Fruit fly (Drosophila melanogaster) whole organism, embryonic: ENCODE measurements around the gene mRpL37.

ENCODE experiments used
- CG12299 ChIP-seq: fragments of 200-800 bp; sonication (Bioruptor generic); optimal IDR thresholded peaks from 2 replicates; lab custom pipeline; 2018; ENCODE audit warnings: missing biosample characterization, mild to moderate bottlenecking, missing genetic modification characterization
- CG12769 ChIP-seq: fragments of 200-800 bp; sonication (Bioruptor generic); optimal IDR thresholded peaks from 2 replicates; lab custom pipeline; 2019; ENCODE audit warnings: missing biosample characterization, mild to moderate bottlenecking, missing genetic modification characterization, moderate library complexity
- CG12942 ChIP-seq: fragments of 200-800 bp; sonication (Bioruptor generic); optimal IDR thresholded peaks from 3 replicates; lab custom pipeline; 2016; ENCODE audit warnings: missing biosample characterization, missing genetic modification characterization
- CG13287 ChIP-seq: fragments of 200-800 bp; sonication (Bioruptor generic); IDR thresholded peaks from 2 replicates; pipeline ENCODE4 v1.3.6; 2022; ENCODE audit warnings: missing biosample characterization, missing genetic modification characterization; ENCODE audit not compliant: partially characterized antibody
- CG15479 ChIP-seq: fragments of 200-800 bp; sonication (Bioruptor generic); optimal IDR thresholded peaks from 3 replicates; lab custom pipeline; 2019; ENCODE audit warnings: missing biosample characterization, mild to moderate bottlenecking, missing genetic modification characterization, moderate library complexity
- CG15514 ChIP-seq: fragments of 200-800 bp; sonication (Bioruptor generic); optimal IDR thresholded peaks from 3 replicates; lab custom pipeline; 2017; ENCODE audit warnings: missing biosample characterization, missing genetic modification characterization, mild to moderate bottlenecking, moderate library complexity, missing genetic modification reagents
- CG2202 ChIP-seq: fragments of 200-800 bp; sonication (Bioruptor generic); optimal IDR thresholded peaks from 2 replicates; lab custom pipeline; 2018; ENCODE audit warnings: missing biosample characterization, mild to moderate bottlenecking, missing genetic modification characterization
- CG32532 ChIP-seq: fragments of 200-800 bp; sonication (Bioruptor generic); IDR thresholded peaks from 2 replicates; pipeline ENCODE4 v1.3.6; 2022; ENCODE audit warnings: missing biosample characterization, missing genetic modification characterization
- CG4360 ChIP-seq: fragments of 200-800 bp; sonication (Bioruptor generic); IDR thresholded peaks from 2 replicates; pipeline ENCODE4 v1.3.6; 2022; ENCODE audit warnings: missing biosample characterization, missing genetic modification characterization
- CG6791 ChIP-seq: fragments of 200-800 bp; sonication (Bioruptor generic); IDR thresholded peaks from 3 replicates; pipeline ENCODE4 v1.3.6; 2022; ENCODE audit warnings: missing biosample characterization, missing genetic modification characterization; ENCODE audit not compliant: partially characterized antibody
- CG6813 ChIP-seq: fragments of 200-800 bp; sonication (Bioruptor generic); optimal IDR thresholded peaks from 2 replicates; lab custom pipeline; 2017; ENCODE audit warnings: missing biosample characterization, missing genetic modification characterization, mild to moderate bottlenecking, moderate library complexity, missing genetic modification reagents
- CG7963 ChIP-seq: fragments of 200-800 bp; sonication (Bioruptor generic); IDR thresholded peaks from 3 replicates; pipeline ENCODE4 v1.3.6; 2022; ENCODE audit warnings: missing biosample characterization, missing genetic modification characterization; ENCODE audit not compliant: partially characterized antibody
- CTCF ChIP-seq: fragments of 200-800 bp; sonication (Bioruptor generic); optimal IDR thresholded peaks from 2 replicates; lab custom pipeline; 2017; ENCODE audit warnings: missing biosample characterization, mild to moderate bottlenecking, missing genetic modification characterization, moderate library complexity
- D19B ChIP-seq: fragments of 200-800 bp; sonication (Bioruptor generic); optimal IDR thresholded peaks from 2 replicates; lab custom pipeline; 2017; ENCODE audit warnings: missing biosample characterization, mild to moderate bottlenecking, missing genetic modification characterization
- Dbx ChIP-seq: fragments of 200-800 bp; sonication (Bioruptor generic); IDR thresholded peaks from 3 replicates; pipeline ENCODE4 v1.3.6; 2022; ENCODE audit warnings: missing biosample characterization, missing genetic modification characterization
- Doc3 ChIP-seq: fragments of 200-800 bp; sonication (Bioruptor generic); IDR thresholded peaks from 3 replicates; pipeline ENCODE4 v1.3.6; 2022; ENCODE audit warnings: missing biosample characterization, missing genetic modification characterization; ENCODE audit not compliant: partially characterized antibody
- E2f1 ChIP-seq: fragments of 200-800 bp; sonication (Bioruptor generic); IDR thresholded peaks from 2 replicates; pipeline ENCODE4 v1.3.6; 2022; ENCODE audit warnings: missing biosample characterization, missing genetic modification characterization
- Hand ChIP-seq: fragments of 200-800 bp; sonication (Bioruptor generic); optimal IDR thresholded peaks from 2 replicates; lab custom pipeline; 2017; ENCODE audit warnings: mild to moderate bottlenecking, missing biosample characterization, missing genetic modification reagents, missing genetic modification characterization
- Hmx ChIP-seq: fragments of 200-800 bp; sonication (Bioruptor generic); optimal IDR thresholded peaks from 2 replicates; lab custom pipeline; 2016; ENCODE audit warnings: missing biosample characterization, missing genetic modification characterization
- Jarid2 ChIP-seq: fragments of 200-800 bp; sonication (Bioruptor generic); optimal IDR thresholded peaks from 3 replicates; lab custom pipeline; 2017; ENCODE audit warnings: mild to moderate bottlenecking, missing biosample characterization, missing genetic modification reagents, missing genetic modification characterization
- MBD-R2 ChIP-seq: fragments of 200-800 bp; sonication (Bioruptor generic); IDR thresholded peaks from 2 replicates; pipeline ENCODE4 v1.3.6; 2022; ENCODE audit warnings: missing biosample characterization, missing genetic modification characterization
- Opbp ChIP-seq: fragments of 200-800 bp; sonication (Bioruptor generic); IDR thresholded peaks from 3 replicates; pipeline ENCODE4 v1.3.6; 2022; ENCODE audit warnings: missing biosample characterization, missing genetic modification characterization; ENCODE audit not compliant: partially characterized antibody
- Ravus ChIP-seq: fragments of 200-800 bp; sonication (Bioruptor generic); IDR thresholded peaks from 2 replicates; pipeline ENCODE4 v1.3.6; 2022; ENCODE audit warnings: missing biosample characterization, missing genetic modification characterization
- Rfx ChIP-seq: fragments of 200-800 bp; sonication (Bioruptor generic); IDR thresholded peaks from 2 replicates; pipeline ENCODE4 v1.3.6; 2022; ENCODE audit warnings: missing biosample characterization, missing genetic modification characterization
- Trl ChIP-seq, 3 experiments: fragments of >200 bp in 2 of 3; fragments of 200-800 bp in 1 of 3; sonication (Bioruptor generic) in 1 of 3; optimal IDR thresholded peaks; 2 replicates in 1 of 3; 3 replicates in 2 of 3; lab custom pipeline; 2016 to 2017; ENCODE audit warnings: missing biosample characterization in 1 of 3, missing genetic modification characterization in 1 of 3
- amos ChIP-seq: fragments of 200-800 bp; sonication (Bioruptor generic); IDR thresholded peaks from 2 replicates; pipeline ENCODE4 v1.3.6; 2022; ENCODE audit warnings: missing biosample characterization, missing genetic modification characterization; ENCODE audit not compliant: partially characterized antibody
- ato ChIP-seq: fragments of 200-800 bp; sonication (Bioruptor generic); IDR thresholded peaks from 2 replicates; pipeline ENCODE4 v1.3.6; 2022; ENCODE audit warnings: missing biosample characterization, missing genetic modification characterization; ENCODE audit not compliant: partially characterized antibody
- bbx ChIP-seq: fragments of 200-800 bp; sonication (Bioruptor generic); IDR thresholded peaks from 2 replicates; pipeline ENCODE4 v1.3.6; 2022; ENCODE audit warnings: missing biosample characterization, missing genetic modification characterization; ENCODE audit not compliant: partially characterized antibody
- chinmo ChIP-seq: fragments of 200-800 bp; sonication (Bioruptor generic); IDR thresholded peaks from 4 replicates; pipeline ENCODE4 v1.3.6; 2022; ENCODE audit warnings: missing biosample characterization, missing genetic modification characterization; ENCODE audit not compliant: partially characterized antibody
- corto ChIP-seq: fragments of 200-800 bp; sonication (Bioruptor generic); optimal IDR thresholded peaks from 2 replicates; lab custom pipeline; 2016; ENCODE audit warnings: missing biosample characterization, mild to moderate bottlenecking, missing genetic modification characterization, moderate library complexity
- fu2 ChIP-seq: fragments of 200-800 bp; sonication (Bioruptor generic); optimal IDR thresholded peaks from 2 replicates; lab custom pipeline; 2016; ENCODE audit warnings: missing biosample characterization, missing genetic modification characterization
- gfzf ChIP-seq: fragments of 200-800 bp; sonication (Bioruptor generic); optimal IDR thresholded peaks from 2 replicates; lab custom pipeline; 2016; ENCODE audit warnings: missing biosample characterization, mild to moderate bottlenecking, missing genetic modification characterization, moderate library complexity
- hb ChIP-seq: fragments of 200-800 bp; sonication (Bioruptor generic); IDR thresholded peaks from 3 replicates; pipeline ENCODE4 v1.3.6; 2022; ENCODE audit warnings: missing biosample characterization, missing genetic modification characterization; ENCODE audit not compliant: partially characterized antibody
- inv ChIP-seq: fragments of 200-800 bp; sonication (Bioruptor generic); IDR thresholded peaks from 2 replicates; pipeline ENCODE4 v1.3.6; 2022; ENCODE audit warnings: missing biosample characterization, missing genetic modification characterization; ENCODE audit not compliant: partially characterized antibody
- klu ChIP-seq: fragments of 200-800 bp; sonication (Bioruptor generic); IDR thresholded peaks from 2 replicates; pipeline ENCODE4 v1.3.6; 2022; ENCODE audit warnings: missing biosample characterization, missing genetic modification characterization
- lbe ChIP-seq: fragments of 200-800 bp; sonication (Bioruptor generic); optimal IDR thresholded peaks from 2 replicates; lab custom pipeline; 2016; ENCODE audit warnings: missing biosample characterization, mild to moderate bottlenecking, missing genetic modification characterization
- nerfin-2 ChIP-seq: fragments of 200-800 bp; sonication (Bioruptor generic); IDR thresholded peaks from 2 replicates; pipeline ENCODE4 v1.3.6; 2022; ENCODE audit warnings: missing biosample characterization, missing genetic modification characterization; ENCODE audit not compliant: partially characterized antibody
- oc ChIP-seq: fragments of 200-800 bp; sonication (Bioruptor generic); optimal IDR thresholded peaks from 2 replicates; lab custom pipeline; 2018; ENCODE audit warnings: missing biosample characterization, mild to moderate bottlenecking, missing genetic modification characterization, moderate library complexity
- pfk ChIP-seq: fragments of 200-800 bp; sonication (Bioruptor generic); optimal IDR thresholded peaks from 2 replicates; lab custom pipeline; 2018; ENCODE audit warnings: missing biosample characterization, mild to moderate bottlenecking, missing genetic modification characterization, moderate library complexity
- row ChIP-seq: fragments of 200-800 bp; sonication (Bioruptor generic); IDR thresholded peaks from 3 replicates; pipeline ENCODE4 v1.3.6; 2022; ENCODE audit warnings: missing biosample characterization, missing genetic modification characterization
- so ChIP-seq: fragments of 200-800 bp; sonication (Bioruptor generic); IDR thresholded peaks from 3 replicates; pipeline ENCODE4 v1.3.6; 2022; ENCODE audit warnings: missing biosample characterization, missing genetic modification characterization
- stc ChIP-seq: fragments of 200-800 bp; sonication (Bioruptor generic); IDR thresholded peaks from 2 replicates; pipeline ENCODE4 v1.3.6; 2022; ENCODE audit warnings: missing biosample characterization, missing genetic modification characterization
- tap ChIP-seq: fragments of 200-800 bp; optimal IDR thresholded peaks from 3 replicates; lab custom pipeline; 2019; ENCODE audit warnings: missing biosample characterization, mild to moderate bottlenecking, missing genetic modification characterization, moderate library complexity
- toy ChIP-seq: fragments of 200-800 bp; sonication (Bioruptor generic); IDR thresholded peaks from 2 replicates; pipeline ENCODE4 v1.3.6; 2022; ENCODE audit warnings: missing biosample characterization, missing genetic modification characterization
- ttk ChIP-seq: fragments of 200-800 bp; sonication (Bioruptor generic); IDR thresholded peaks from 2 replicates; pipeline ENCODE4 v2.1.2; 2022; ENCODE audit warnings: missing biosample characterization, missing genetic modification characterization
- unpg ChIP-seq: fragments of 200-800 bp; sonication (Bioruptor generic); optimal IDR thresholded peaks from 3 replicates; lab custom pipeline; 2018; ENCODE audit warnings: missing biosample characterization, mild to moderate bottlenecking, missing genetic modification characterization, moderate library complexity
- zen2 ChIP-seq: fragments of 200-800 bp; sonication (Bioruptor generic); IDR thresholded peaks from 3 replicates; pipeline ENCODE4 v1.3.6; 2022; ENCODE audit warnings: missing biosample characterization, missing genetic modification characterization; ENCODE audit not compliant: partially characterized antibody

Gene mRpL37

dm6 chr3R:10826796-10827524, 43.1 kb upstream of the mRpL37 start, which contains the start of gene Cad86C (continued):
- TF ChIP-seq D19B (GFP tag; lab: Kevin White, UChicago) = peak; percentile 51
- TF ChIP-seq toy (GFP tag; lab: Robert Waterston, UW) = no peak
- peak; percentile 37; the same call in 1 of the 2 replicates for TF ChIP-seq amos
- TF ChIP-seq hb (GFP tag; lab: Robert Waterston, UW) = no peak
- TF ChIP-seq CTCF (GFP tag; lab: Kevin White, UChicago) = no peak
- TF ChIP-seq CG15514 (GFP tag; lab: Kevin White, UChicago) = no peak
- TF ChIP-seq Hand (GFP tag; lab: Kevin White, UChicago) = no peak
- TF ChIP-seq tap (tag; lab: Kevin White, UChicago) = no peak
- TF ChIP-seq corto (GFP tag; lab: Kevin White, UChicago) = no peak
- peak; percentile 61 for TF ChIP-seq CG13287 (GFP tag; lab: Robert Waterston, UW)
- no peak for TF ChIP-seq CG15479
- TF ChIP-seq Opbp (GFP tag; lab: Robert Waterston, UW) = no peak
- 0 out of 3 replicates have a peak, but pooled peaks have one; percentile 40 for TF ChIP-seq CG7963 (GFP tag; lab: Robert Waterston, UW)
- no peak for TF ChIP-seq klu (GFP tag; lab: Robert Waterston, UW)
- peak; percentile 29; the same call in 1 of the 2 replicates for TF ChIP-seq inv (GFP tag; lab: Robert Waterston, UW)
- peak; percentile 63; the same call in 1 of the 2 replicates for TF ChIP-seq CG32532 (GFP tag; lab: Robert Waterston, UW)
- no peak for TF ChIP-seq CG6813 (GFP tag; lab: Kevin White, UChicago)
- no peak for TF ChIP-seq fu2
- peak; percentile 52; the same call in 1 of the 2 replicates for TF ChIP-seq nerfin-2 (GFP tag; lab: Robert Waterston, UW)
- peak; percentile 20; the same call in 1 of the 2 replicates for TF ChIP-seq stc (GFP tag; lab: Robert Waterston, UW)
- no peak for TF ChIP-seq ttk (GFP tag; lab: Robert Waterston, UW)
- no peak for TF ChIP-seq E2f1 (GFP tag; lab: Robert Waterston, UW)
- no peak for TF ChIP-seq MBD-R2 (GFP tag; lab: Robert Waterston, UW)
- no peak for TF ChIP-seq CG2202 (tag; lab: Kevin White, UChicago)
- TF ChIP-seq Rfx (GFP tag; lab: Robert Waterston, UW) = peak; percentile 50; the same call in 1 of the 2 replicates
- no peak for TF ChIP-seq unpg (GFP tag; lab: Kevin White, UChicago)
- TF ChIP-seq CG4360 (GFP tag; lab: Robert Waterston, UW) = peak; percentile 93
- no peak for TF ChIP-seq pfk (GFP tag; lab: Kevin White, UChicago)
- no peak for TF ChIP-seq gfzf (GFP tag; lab: Kevin White, UChicago)
- TF ChIP-seq bbx (GFP tag; lab: Robert Waterston, UW) = peak; percentile 59; the same call in 1 of the 2 replicates
- TF ChIP-seq chinmo (GFP tag; lab: Robert Waterston, UW) = no peak
- TF ChIP-seq Jarid2 (GFP tag; lab: Kevin White, UChicago) = peak; percentile 83
- peak; percentile 95 to 96 for TF ChIP-seq Trl (optimal IDR thresholded peaks at IDR 0.05; lab: Kevin White, UChicago)
- TF ChIP-seq Trl (GFP tag; optimal IDR thresholded peaks at IDR 0.05; lab: Kevin White, UChicago) = no peak
- no peak for TF ChIP-seq row
- TF ChIP-seq Hmx (GFP tag; lab: Kevin White, UChicago) = no peak
- no peak for TF ChIP-seq CG12942 (GFP tag; lab: Kevin White, UChicago)
- 0 out of 3 replicates have a peak, but pooled peaks have one; percentile 21 for TF ChIP-seq Dbx (GFP tag; lab: Robert Waterston, UW)
- TF ChIP-seq so (GFP tag; lab: Robert Waterston, UW) = peak; percentile 21; the same call in 1 of the 3 replicates
- peak; percentile 72 for TF ChIP-seq lbe (GFP tag; lab: Kevin White, UChicago)
- peak; percentile 91 for TF ChIP-seq CG12769 (tag; lab: Kevin White, UChicago)
- peak; percentile 3 for TF ChIP-seq oc (tag; lab: Kevin White, UChicago)
- TF ChIP-seq ato = peak; percentile 45; the same call in 1 of the 2 replicates
- TF ChIP-seq Ravus (GFP tag; lab: Robert Waterston, UW) = no peak
- peak; percentile 63; the same call in 2 of the 3 replicates for TF ChIP-seq CG6791 (GFP tag; lab: Robert Waterston, UW)
- TF ChIP-seq CG12299 (tag; lab: Kevin White, UChicago) = no peak
- TF ChIP-seq Doc3 (GFP tag; lab: Robert Waterston, UW) = 0 out of 3 replicates have a peak, but pooled peaks have one; percentile 61
- peak; percentile 71; the same call in 2 of the 3 replicates for TF ChIP-seq zen2 (GFP tag; lab: Robert Waterston, UW)
